Fruit fly (Drosophila melanogaster) whole organism, embryonic: ENCODE results near the gene Ntf-2.

Experiments
- B-H1 ChIP-seq: fragments of 200-800 bp; sonication (Bioruptor generic); IDR thresholded peaks from 3 replicates; pipeline ENCODE4 v1.3.6; 2022; ENCODE audit warnings: missing biosample characterization, missing genetic modification characterization
- C15 ChIP-seq: fragments of 200-800 bp; sonication (Bioruptor generic); IDR thresholded peaks from 3 replicates; pipeline ENCODE4 v1.3.6; 2022; ENCODE audit warnings: missing biosample characterization, missing genetic modification characterization
- CG12659 ChIP-seq: fragments of 200-800 bp; sonication (Bioruptor generic); optimal IDR thresholded peaks from 3 replicates; lab custom pipeline; 2017; ENCODE audit warnings: mild to moderate bottlenecking, missing biosample characterization, missing genetic modification reagents, missing genetic modification characterization
- CG14860 ChIP-seq: fragments of 200-800 bp; sonication (Bioruptor generic); IDR thresholded peaks from 3 replicates; pipeline ENCODE4 v1.3.6; 2022; ENCODE audit warnings: missing biosample characterization, missing genetic modification characterization; ENCODE audit not compliant: partially characterized antibody
- CG14965 ChIP-seq: fragments of 200-800 bp; sonication (Bioruptor generic); optimal IDR thresholded peaks from 2 replicates; lab custom pipeline; 2016; ENCODE audit warnings: missing biosample characterization, missing genetic modification characterization, borderline replicate concordance
- CG15696 ChIP-seq: fragments of 200-800 bp; sonication (Bioruptor generic); optimal IDR thresholded peaks from 2 replicates; lab custom pipeline; 2019; ENCODE audit warnings: missing biosample characterization, mild to moderate bottlenecking, missing genetic modification characterization, moderate library complexity
- CG1647 ChIP-seq: fragments of 200-800 bp; sonication (Bioruptor generic); optimal IDR thresholded peaks from 3 replicates; lab custom pipeline; 2016; ENCODE audit warnings: missing biosample characterization, missing genetic modification characterization
- CG17385 ChIP-seq: fragments of 200-800 bp; sonication (Bioruptor generic); optimal IDR thresholded peaks from 3 replicates; lab custom pipeline; 2018; ENCODE audit warnings: missing biosample characterization, mild to moderate bottlenecking, missing genetic modification characterization
- CG2116 ChIP-seq: fragments of 200-800 bp; sonication (Bioruptor generic); optimal IDR thresholded peaks from 3 replicates; lab custom pipeline; 2018; ENCODE audit warnings: missing biosample characterization, mild to moderate bottlenecking, missing genetic modification characterization
- CG2129 ChIP-seq: fragments of 200-800 bp; sonication (Bioruptor generic); IDR thresholded peaks from 2 replicates; pipeline ENCODE4 v1.3.6; 2022; ENCODE audit warnings: missing biosample characterization, missing genetic modification characterization; ENCODE audit not compliant: partially characterized antibody
- CG32532 ChIP-seq: fragments of 200-800 bp; sonication (Bioruptor generic); IDR thresholded peaks from 2 replicates; pipeline ENCODE4 v1.3.6; 2022; ENCODE audit warnings: missing biosample characterization, missing genetic modification characterization
- CG33213 ChIP-seq: fragments of 200-800 bp; sonication (Bioruptor generic); optimal IDR thresholded peaks from 3 replicates; lab custom pipeline; 2016; ENCODE audit warnings: missing biosample characterization, missing genetic modification characterization
- CG4617 ChIP-seq: fragments of 200-800 bp; sonication (Bioruptor generic); optimal IDR thresholded peaks from 3 replicates; lab custom pipeline; 2016; ENCODE audit warnings: missing biosample characterization, missing genetic modification characterization, borderline replicate concordance
- CG4854 ChIP-seq: fragments of 200-800 bp; sonication (Bioruptor generic); optimal IDR thresholded peaks from 2 replicates; lab custom pipeline; 2016; ENCODE audit warnings: missing biosample characterization, missing genetic modification characterization, inconsistent platforms
- CG7745 ChIP-seq: fragments of 200-800 bp; sonication (Bioruptor generic); optimal IDR thresholded peaks from 2 replicates; lab custom pipeline; 2018; ENCODE audit warnings: missing biosample characterization, mild to moderate bottlenecking, missing genetic modification characterization, moderate library complexity
- CG7963 ChIP-seq: fragments of 200-800 bp; sonication (Bioruptor generic); IDR thresholded peaks from 3 replicates; pipeline ENCODE4 v1.3.6; 2022; ENCODE audit warnings: missing biosample characterization, missing genetic modification characterization; ENCODE audit not compliant: partially characterized antibody
- CTCF ChIP-seq: fragments of 200-800 bp; sonication (Bioruptor generic); optimal IDR thresholded peaks from 2 replicates; lab custom pipeline; 2017; ENCODE audit warnings: missing biosample characterization, mild to moderate bottlenecking, missing genetic modification characterization, moderate library complexity
- Dip3 ChIP-seq: fragments of 200-800 bp; sonication (Bioruptor generic); optimal IDR thresholded peaks from 3 replicates; lab custom pipeline; 2016; ENCODE audit warnings: missing biosample characterization, missing genetic modification characterization
- Dref ChIP-seq: fragments of 200-800 bp; sonication (Bioruptor generic); IDR thresholded peaks from 2 replicates; pipeline ENCODE4 v1.3.6; 2022; ENCODE audit warnings: missing biosample characterization, missing genetic modification characterization
- Ets65A ChIP-seq: fragments of 200-800 bp; sonication (Bioruptor generic); peaks from one replicate; lab custom pipeline; 2016; ENCODE audit warnings: missing biosample characterization, missing genetic modification characterization
- HLH4C ChIP-seq: fragments of 200-800 bp; sonication (Bioruptor generic); IDR thresholded peaks from 3 replicates; pipeline ENCODE4 v1.3.6; 2022; ENCODE audit warnings: missing biosample characterization, missing genetic modification characterization; ENCODE audit not compliant: partially characterized antibody
- HLHmδ ChIP-seq: fragments of 200-800 bp; sonication (Bioruptor generic); optimal IDR thresholded peaks from 2 replicates; lab custom pipeline; 2018; ENCODE audit warnings: missing biosample characterization, mild to moderate bottlenecking, missing genetic modification characterization, moderate library complexity
- HmgZ ChIP-seq: fragments of 200-800 bp; sonication (Bioruptor generic); optimal IDR thresholded peaks from 2 replicates; lab custom pipeline; 2018; ENCODE audit warnings: missing biosample characterization, mild to moderate bottlenecking, missing genetic modification characterization
- Hmr ChIP-seq: fragments of 200-800 bp; sonication (Bioruptor generic); optimal IDR thresholded peaks from 3 replicates; lab custom pipeline; 2017; ENCODE audit warnings: mild to moderate bottlenecking, missing biosample characterization, missing genetic modification reagents, missing genetic modification characterization
- Med ChIP-seq: fragments of 200-800 bp; sonication (Bioruptor generic); peaks from one replicate; lab custom pipeline; 2016; ENCODE audit warnings: missing biosample characterization, missing genetic modification characterization, mild to moderate bottlenecking, inconsistent platforms, moderate library complexity
- Opbp ChIP-seq: fragments of 200-800 bp; sonication (Bioruptor generic); IDR thresholded peaks from 3 replicates; pipeline ENCODE4 v1.3.6; 2022; ENCODE audit warnings: missing biosample characterization, missing genetic modification characterization; ENCODE audit not compliant: partially characterized antibody
- Rfx ChIP-seq: fragments of 200-800 bp; sonication (Bioruptor generic); IDR thresholded peaks from 2 replicates; pipeline ENCODE4 v1.3.6; 2022; ENCODE audit warnings: missing biosample characterization, missing genetic modification characterization
- Taf1 ChIP-seq: fragments of 200-800 bp; sonication (Bioruptor generic); IDR thresholded peaks from 2 replicates; pipeline ENCODE4 v1.3.6; 2022; ENCODE audit warnings: missing biosample characterization, missing genetic modification characterization
- ato ChIP-seq: fragments of 200-800 bp; sonication (Bioruptor generic); IDR thresholded peaks from 2 replicates; pipeline ENCODE4 v1.3.6; 2022; ENCODE audit warnings: missing biosample characterization, missing genetic modification characterization; ENCODE audit not compliant: partially characterized antibody
- cg ChIP-seq: fragments of 200-800 bp; sonication (Bioruptor generic); optimal IDR thresholded peaks from 3 replicates; lab custom pipeline; 2019; ENCODE audit warnings: missing biosample characterization, mild to moderate bottlenecking, missing genetic modification characterization, moderate library complexity
- dpn ChIP-seq, 2 experiments: fragments of 200-800 bp; sonication (Bioruptor generic); optimal IDR thresholded peaks; 3 replicates each; lab custom pipeline; 2016; ENCODE audit warnings: missing biosample characterization in 2 of 2, missing genetic modification characterization in 2 of 2
- gcm ChIP-seq: fragments of 200-800 bp; sonication (Bioruptor generic); optimal IDR thresholded peaks from 2 replicates; lab custom pipeline; 2019; ENCODE audit warnings: missing biosample characterization, mild to moderate bottlenecking, missing genetic modification characterization, moderate library complexity
- gro ChIP-seq: fragments of 200-800 bp; sonication (Bioruptor generic); optimal IDR thresholded peaks from 2 replicates; lab custom pipeline; 2016; ENCODE audit warnings: missing biosample characterization, missing genetic modification characterization
- hb ChIP-seq: fragments of 200-800 bp; sonication (Bioruptor generic); IDR thresholded peaks from 3 replicates; pipeline ENCODE4 v1.3.6; 2022; ENCODE audit warnings: missing biosample characterization, missing genetic modification characterization; ENCODE audit not compliant: partially characterized antibody
- hbn ChIP-seq: fragments of 200-800 bp; sonication (Bioruptor generic); IDR thresholded peaks from 2 replicates; pipeline ENCODE4 v1.3.6; 2022; ENCODE audit warnings: missing biosample characterization, missing genetic modification characterization; ENCODE audit not compliant: partially characterized antibody
- inv ChIP-seq: fragments of 200-800 bp; sonication (Bioruptor generic); IDR thresholded peaks from 2 replicates; pipeline ENCODE4 v1.3.6; 2022; ENCODE audit warnings: missing biosample characterization, missing genetic modification characterization; ENCODE audit not compliant: partially characterized antibody
- klu ChIP-seq: fragments of 200-800 bp; sonication (Bioruptor generic); IDR thresholded peaks from 2 replicates; pipeline ENCODE4 v1.3.6; 2022; ENCODE audit warnings: missing biosample characterization, missing genetic modification characterization
- lov ChIP-seq, 2 experiments: fragments of 200-800 bp in 1 of 2; fragments of >200 bp in 1 of 2; sonication (Bioruptor generic) in 1 of 2; IDR thresholded peaks in 1 of 2; optimal IDR thresholded peaks in 1 of 2; 2 replicates in 1 of 2; 3 replicates in 1 of 2; pipeline versions ENCODE4 v1.3.6 to Lab custom; 2017 to 2022; ENCODE audit warnings: missing biosample characterization in 1 of 2, missing genetic modification characterization in 1 of 2
- nerfin-1 ChIP-seq: fragments of 200-800 bp; sonication (Bioruptor generic); optimal IDR thresholded peaks from 3 replicates; lab custom pipeline; 2019; ENCODE audit warnings: missing biosample characterization, mild to moderate bottlenecking, missing genetic modification characterization, moderate library complexity
- pan ChIP-seq, 4 experiments: fragments of >200 bp in 3 of 4; fragments of 200-800 bp in 1 of 4; sonication (Bioruptor generic) in 1 of 4; optimal IDR thresholded peaks in 3 of 4; IDR thresholded peaks in 1 of 4; 2 replicates each; pipeline versions ENCODE4 v1.3.6 to Lab custom; 2017 to 2022; ENCODE audit warnings: missing biosample characterization in 2 of 4, missing genetic modification characterization in 2 of 4, mixed read lengths in 1 of 4
- peb ChIP-seq: fragments of 200-800 bp; sonication (Bioruptor generic); IDR thresholded peaks from 2 replicates; pipeline ENCODE4 v1.3.6; 2022; ENCODE audit warnings: missing biosample characterization, missing genetic modification characterization
- pho ChIP-seq: fragments of 200-800 bp; sonication (Bioruptor generic); optimal IDR thresholded peaks from 2 replicates; lab custom pipeline; 2016; ENCODE audit warnings: missing biosample characterization, missing genetic modification characterization
- row ChIP-seq: fragments of 200-800 bp; sonication (Bioruptor generic); IDR thresholded peaks from 3 replicates; pipeline ENCODE4 v1.3.6; 2022; ENCODE audit warnings: missing biosample characterization, missing genetic modification characterization
- tna ChIP-seq: fragments of 200-800 bp; sonication (Bioruptor generic); IDR thresholded peaks from 2 replicates; pipeline ENCODE4 v1.3.6; 2022; ENCODE audit warnings: missing biosample characterization, missing genetic modification characterization; ENCODE audit not compliant: partially characterized antibody
- vnd ChIP-seq: fragments of 200-800 bp; sonication (Bioruptor generic); IDR thresholded peaks from 3 replicates; pipeline ENCODE4 v1.3.6; 2022; ENCODE audit warnings: missing biosample characterization, missing genetic modification characterization; ENCODE audit not compliant: partially characterized antibody
- vvl ChIP-seq: fragments of 200-800 bp; sonication (Bioruptor generic); IDR thresholded peaks from 2 replicates; pipeline ENCODE4 v1.3.6; 2022; ENCODE audit warnings: missing biosample characterization, missing genetic modification characterization
- wdn ChIP-seq: fragments of 200-800 bp; sonication (Bioruptor generic); IDR thresholded peaks from 2 replicates; pipeline ENCODE4 v1.3.6; 2022; ENCODE audit warnings: missing biosample characterization, missing genetic modification characterization

Gene Ntf-2

DNA sequence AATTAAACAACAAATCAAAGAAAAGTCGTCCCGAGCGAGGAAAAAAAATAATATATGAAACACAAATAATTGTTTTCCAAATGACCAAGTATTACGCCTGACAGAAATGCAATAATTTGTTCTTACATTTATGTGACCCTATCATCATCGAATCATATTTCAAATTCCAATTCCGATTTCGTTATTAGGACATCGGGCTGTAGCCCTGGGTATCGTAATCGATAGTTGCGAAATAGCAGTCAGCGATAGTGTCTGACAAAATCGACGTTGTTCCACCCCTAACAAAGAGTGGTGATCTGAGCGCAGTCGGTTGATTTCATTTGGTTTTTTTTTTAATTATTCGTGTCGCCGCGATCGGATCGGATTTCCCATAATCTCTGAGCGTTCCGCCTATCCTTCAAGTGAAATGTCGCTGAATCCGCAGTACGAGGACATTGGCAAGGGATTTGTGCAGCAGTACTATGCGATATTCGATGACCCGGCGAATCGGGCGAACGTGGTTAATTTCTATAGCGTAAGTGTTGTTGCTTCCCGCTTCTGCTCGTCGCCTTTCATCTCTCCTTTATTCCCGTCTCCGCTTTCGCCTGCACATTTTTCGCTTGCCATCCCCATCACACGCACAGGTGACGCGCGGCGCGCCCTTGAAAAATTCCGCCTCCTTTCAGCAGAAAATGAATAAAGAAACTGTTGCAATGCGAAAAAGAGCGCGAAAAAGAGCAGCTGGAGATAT, at the start of gene Ntf-2 (continued):
- peak; percentile 9 for TF ChIP-seq HmgZ (tag; lab: Kevin White, UChicago)
- TF ChIP-seq C15 (GFP tag; lab: Robert Waterston, UW), result no peak
- TF ChIP-seq Ets65A (GFP tag; lab: Kevin White, UChicago), result peak; percentile 73
- TF ChIP-seq CG7745 (tag; lab: Kevin White, UChicago), result no peak
- TF ChIP-seq inv (GFP tag; lab: Robert Waterston, UW), result peak; percentile 74
- peak; percentile 55 for TF ChIP-seq row (GFP tag; lab: Robert Waterston, UW)
- peak; percentile 34 for TF ChIP-seq CG12659 (GFP tag; lab: Kevin White, UChicago)
- no peak for TF ChIP-seq CG14965 (GFP tag; lab: Kevin White, UChicago)
- peak; percentile 77 for TF ChIP-seq ato
- peak; percentile 49 for TF ChIP-seq CG2116 (GFP tag; lab: Kevin White, UChicago)
- TF ChIP-seq Opbp (GFP tag; lab: Robert Waterston, UW), result peak; percentile 88
- TF ChIP-seq CG15696 (tag; lab: Kevin White, UChicago), result no peak
- TF ChIP-seq nerfin-1 (tag; lab: Kevin White, UChicago), result peak; percentile 45
- peak; percentile 30 for TF ChIP-seq CG4617 (GFP tag; lab: Kevin White, UChicago)
- peak; percentile 20 to 29 for TF ChIP-seq dpn (GFP tag; optimal IDR thresholded peaks at IDR 0.05; lab: Kevin White, UChicago)
- TF ChIP-seq CG7963 (GFP tag; lab: Robert Waterston, UW), result peak; percentile 89
- peak; percentile 38 for TF ChIP-seq CG33213 (GFP tag; lab: Kevin White, UChicago)
- TF ChIP-seq CG17385 (GFP tag; lab: Kevin White, UChicago), result no peak
- TF ChIP-seq B-H1 (GFP tag; lab: Robert Waterston, UW), result no peak
- TF ChIP-seq lov (optimal IDR thresholded peaks at IDR 0.05; lab: Kevin White, UChicago), result no peak
- no peak for TF ChIP-seq lov (GFP tag; IDR thresholded peaks at IDR 0.05; lab: Robert Waterston, UW)
- TF ChIP-seq CG32532 (GFP tag; lab: Robert Waterston, UW), result peak; percentile 38; the same call in 1 of the 2 replicates
- TF ChIP-seq Dip3 (GFP tag; lab: Kevin White, UChicago), result peak; percentile 30
- TF ChIP-seq pan (optimal IDR thresholded peaks at IDR 0.05; lab: Kevin White, UChicago), result no peak
- no peak for TF ChIP-seq pan (GFP tag; optimal IDR thresholded peaks at IDR 0.05 in 1 of 2, IDR thresholded peaks at IDR 0.05 in 1 of 2)
- TF ChIP-seq hbn, result peak; percentile 56
- TF ChIP-seq Hmr (GFP tag; lab: Kevin White, UChicago), result peak; percentile 28
- peak; percentile 76 for TF ChIP-seq vnd (GFP tag; lab: Robert Waterston, UW)
- TF ChIP-seq gcm (GFP tag; lab: Kevin White, UChicago), result no peak
- peak; percentile 48 for TF ChIP-seq HLHmδ (GFP tag; lab: Kevin White, UChicago)
- no peak for TF ChIP-seq CTCF (GFP tag; lab: Kevin White, UChicago)
- 0 out of 2 replicates have a peak, but pooled peaks have one; percentile 5 for TF ChIP-seq wdn (GFP tag; lab: Robert Waterston, UW)
- TF ChIP-seq CG1647 (GFP tag; lab: Kevin White, UChicago), result no peak
- TF ChIP-seq Rfx (GFP tag; lab: Robert Waterston, UW), result peak; percentile 61
- TF ChIP-seq CG14860 (GFP tag; lab: Robert Waterston, UW), result peak; percentile 80
- TF ChIP-seq Dref (GFP tag; lab: Robert Waterston, UW), result peak; percentile 96
- peak; percentile 83 for TF ChIP-seq hb (GFP tag; lab: Robert Waterston, UW)
- peak; percentile 17 for TF ChIP-seq pho (GFP tag; lab: Kevin White, UChicago)
- no peak for TF ChIP-seq peb
- no peak for TF ChIP-seq Taf1 (GFP tag; lab: Robert Waterston, UW)
- TF ChIP-seq klu (GFP tag; lab: Robert Waterston, UW), result 0 out of 2 replicates have a peak, but pooled peaks have one; percentile 14
- TF ChIP-seq Med (GFP tag; lab: Kevin White, UChicago), result peak; percentile 75
- TF ChIP-seq HLH4C (GFP tag; lab: Robert Waterston, UW), result peak; percentile 80
- peak; percentile 26 for TF ChIP-seq gro (GFP tag; lab: Kevin White, UChicago)
- no peak for TF ChIP-seq cg
- peak; percentile 76 for TF ChIP-seq tna
- TF ChIP-seq vvl (GFP tag; lab: Robert Waterston, UW), result 0 out of 2 replicates have a peak, but pooled peaks have one; percentile 24
- TF ChIP-seq CG4854 (GFP tag; lab: Kevin White, UChicago), result no peak
- peak; percentile 39 for TF ChIP-seq CG2129 (GFP tag; lab: Robert Waterston, UW)
